Worm (Caenorhabditis elegans): ENCODE data around the gene K08D10.13.

DNA sequence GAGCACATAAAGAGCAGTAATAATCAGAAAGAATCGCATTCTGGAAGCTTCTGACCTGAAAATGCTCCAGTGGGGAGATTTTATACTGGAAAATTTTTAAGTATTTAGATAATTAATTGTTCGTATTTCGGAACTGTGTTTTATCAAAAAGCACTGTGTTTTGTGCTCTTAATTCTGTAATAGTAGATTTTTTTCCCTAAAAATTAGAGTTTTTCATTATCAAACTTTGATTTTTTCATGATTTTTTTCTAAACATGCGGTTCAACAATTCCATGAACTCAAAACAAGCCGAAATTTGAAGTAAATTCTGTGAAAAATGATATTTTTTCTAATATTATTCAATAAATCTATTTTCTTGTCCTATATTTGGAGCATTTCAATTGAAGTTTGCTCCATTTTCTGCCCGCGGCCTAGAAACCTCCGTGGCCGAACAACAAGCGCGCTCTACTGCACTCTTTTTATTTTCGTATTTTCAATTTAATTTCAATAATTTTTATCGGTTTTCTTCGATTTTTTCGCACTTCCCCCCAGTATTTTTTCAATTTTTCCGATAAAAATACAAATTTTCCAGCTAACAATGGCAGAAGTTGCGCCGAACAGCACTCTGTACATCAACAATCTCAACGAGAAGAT lies at the start of gene K08D10.13, which contains the start of gene rnp-2:
- TF ChIP-seq snpc-4 (tag; optimal IDR thresholded peaks at IDR 0.05) (no peak), ceh-82 (tag; optimal IDR thresholded peaks at IDR 0.05) (no peak), zag-1 (tag; optimal IDR thresholded peaks at IDR 0.05) (no peak), aha-1 (tag) (peak; percentile 43), nhr-102 (tag; optimal IDR thresholded peaks at IDR 0.05) (no peak), F26F4.8 (GFP tag; conservative IDR thresholded peaks at IDR 0.05) (no peak), ama-1 (optimal IDR thresholded peaks at IDR 0.05) (no peak), unc-39 (tag; optimal IDR thresholded peaks at IDR 0.05) (no peak), aly-2 (tag; optimal IDR thresholded peaks at IDR 0.05) (no peak)

Data from whole organism, L4 larva.